Worm (Caenorhabditis elegans): Measurements from ENCODE around the gene F31A3.5.

ce11 chrX:17516461-17516860 is 46.9 kb downstream of the F31A3.5 start:
- TF ChIP-seq elt-2 (tag; optimal IDR thresholded peaks at IDR 0.05) (no peak), fkh-10 (GFP tag; optimal IDR thresholded peaks at IDR 0.05) (no peak), nhr-11 (tag; optimal IDR thresholded peaks at IDR 0.05) (no peak), aly-2 (tag; optimal IDR thresholded peaks at IDR 0.05) (no peak), pqm-1 (tag; optimal IDR thresholded peaks at IDR 0.05) (no peak), nhr-23 (tag; optimal IDR thresholded peaks at IDR 0.05) (no peak), nhr-77 (tag; optimal IDR thresholded peaks at IDR 0.05) (no peak), unc-62 (GFP tag; optimal IDR thresholded peaks at IDR 0.05) (no peak)

All from whole organism, L3 larva.